Worm (Caenorhabditis elegans): ENCODE measurements around the gene prx-14.

The prx-14 gene

ce11 chrIV:11146962-11147470 lies 35.9 kb upstream of the prx-14 start, which contains the start of gene pigq-1 (continued):
- TF ChIP-seq nfya-1 (tag; optimal IDR thresholded peaks at IDR 0.05; ENCODE audit: borderline replicate concordance, insufficient read depth) (no peak), lir-1 (GFP tag; conservative IDR thresholded peaks at IDR 0.05) (no peak), tbx-9 (tag; optimal IDR thresholded peaks at IDR 0.05; ENCODE audit: borderline replicate concordance) (no peak), F33H1.4 (GFP tag; IDR thresholded peaks at IDR 0.05) (no peak), sdz-38 (tag; optimal IDR thresholded peaks at IDR 0.05) (no peak), nfyb-1 (GFP tag; IDR thresholded peaks at IDR 0.05) (peak; percentile 71; the same call in 1 of the 2 replicates), F22D6.2 (tag; optimal IDR thresholded peaks at IDR 0.05) (no peak), F55B11.4 (tag; optimal IDR thresholded peaks at IDR 0.05; ENCODE audit: borderline replicate concordance, insufficient read depth) (no peak), ztf-3 (GFP tag; optimal IDR thresholded peaks at IDR 0.05) (peak; percentile 43), ccch-3 (GFP tag; optimal IDR thresholded peaks at IDR 0.05) (no peak), tlf-1 (GFP tag; optimal IDR thresholded peaks at IDR 0.05) (peak; percentile 80), hlh-12 (tag; optimal IDR thresholded peaks at IDR 0.05) (no peak), nhr-90 (tag; optimal IDR thresholded peaks at IDR 0.05) (no peak), mxl-1 (tag; optimal IDR thresholded peaks at IDR 0.05) (peak; percentile 22), mel-28 (tag; optimal IDR thresholded peaks at IDR 0.05; ENCODE audit: borderline replicate concordance) (no peak), F49E8.2 (tag; optimal IDR thresholded peaks at IDR 0.05; ENCODE audit: insufficient read depth) (peak; percentile 86), lin-35 (GFP tag; optimal IDR thresholded peaks at IDR 0.05) (peak in 2 of 3 experiments; percentile 23 to 58), attf-3 (GFP tag; conservative IDR thresholded peaks at IDR 0.05) (no peak), lin-54 (GFP tag; optimal IDR thresholded peaks at IDR 0.05) (no peak), snpc-3.4 (tag; optimal IDR thresholded peaks at IDR 0.05) (peak; percentile 68), D2030.7 (GFP tag; IDR thresholded peaks at IDR 0.05) (0 out of 2 replicates have a peak, but pooled peaks have one; percentile 19), C06A6.2 (GFP tag; conservative IDR thresholded peaks at IDR 0.05) (no peak), ets-4 (GFP tag; optimal IDR thresholded peaks at IDR 0.05) (no peak), ceh-27 (GFP tag; optimal IDR thresholded peaks at IDR 0.05) (no peak), T26A5.8 (tag; optimal IDR thresholded peaks at IDR 0.05) (peak; percentile 21), cebp-1 (GFP tag; IDR thresholded peaks at IDR 0.05) (no peak), cebp-1 (tag; optimal IDR thresholded peaks at IDR 0.05) (peak; percentile 35), F57C9.4 (tag; optimal IDR thresholded peaks at IDR 0.05) (peak; percentile 80), Y53G8AR.9 (GFP tag; conservative IDR thresholded peaks at IDR 0.05) (peak; percentile 84), xnd-1 (tag; optimal IDR thresholded peaks at IDR 0.05) (peak; percentile 28), zfh-2 (GFP tag; conservative IDR thresholded peaks at IDR 0.05) (no peak), bed-2 (GFP tag; IDR thresholded peaks at IDR 0.05) (no peak), nhr-120 (GFP tag; IDR thresholded peaks at IDR 0.05) (no peak), B0261.1 (tag; optimal IDR thresholded peaks at IDR 0.05) (no peak), nfya-2 (GFP tag; IDR thresholded peaks at IDR 0.05) (no peak), akir-1 (GFP tag; optimal IDR thresholded peaks at IDR 0.05) (no peak), chd-7 (tag; optimal IDR thresholded peaks at IDR 0.05) (peak; percentile 52), egl-18 (GFP tag; IDR thresholded peaks at IDR 0.05) (no peak), rec-8 (tag; optimal IDR thresholded peaks at IDR 0.05) (peak; percentile 19 to 39), attf-6 (GFP tag; IDR thresholded peaks at IDR 0.05) (no peak), efl-1 (GFP tag; optimal IDR thresholded peaks at IDR 0.05) (no peak), gei-17 (GFP tag; optimal IDR thresholded peaks at IDR 0.05) (no peak), madf-10 (tag; optimal IDR thresholded peaks at IDR 0.05) (peak; percentile 33), lsl-1 (GFP tag; optimal IDR thresholded peaks at IDR 0.05) (peak; percentile 4), Y95B8A.8 (GFP tag; IDR thresholded peaks at IDR 0.05) (0 out of 2 replicates have a peak, but pooled peaks have one; percentile 36), Y56A3A.18 (GFP tag; IDR thresholded peaks at IDR 0.05) (peak; percentile 71; the same call in 1 of the 2 replicates), zim-3 (tag; optimal IDR thresholded peaks at IDR 0.05) (peak; percentile 38), C17E4.6 (GFP tag; IDR thresholded peaks at IDR 0.05) (0 out of 2 replicates have a peak, but pooled peaks have one; percentile 6)
